Worm (Caenorhabditis elegans) whole organism, dauer: ENCODE measurements around the gene T24B8.7.

Experiments
- unc-62 ChIP-seq: sonication (generic microtip); optimal IDR thresholded peaks from 2 replicates; lab custom pipeline; 2017; ENCODE audit warnings: missing biosample characterization, missing genetic modification reagents, missing genetic modification characterization

Gene T24B8.7

ce11 chrII:9053564-9053963, at the start of gene T24B8.7:
Gene T24B8.7, minus strand, starts transcription at chrII:9053664.
- no peak for TF ChIP-seq unc-62 (GFP tag; lab: Kevin White, UChicago)

- no peak for TF ChIP-seq unc-62 (GFP tag; lab: Kevin White, UChicago)
These were observed 47.3 kb upstream of the T24B8.7 start, which contains the start of gene T24H10.5 for ce11 chrII:9100798-9101197. Gene T24H10.5, plus strand, starts transcription at chrII:9101098.

- no peak for TF ChIP-seq unc-62 (GFP tag; lab: Kevin White, UChicago)
These were observed 45.6 kb upstream of the T24B8.7 start, which contains the start of gene T24H10.1 for ce11 chrII:9099017-9099416. Gene T24H10.1, plus strand, starts transcription at chrII:9099371.

ce11 chrII:9098505-9098904, 45.0 kb upstream of the T24B8.7 start, which contains the start of gene clh-5:
Gene clh-5, minus strand, starts transcription at chrII:9098605.
- TF ChIP-seq unc-62 (GFP tag; lab: Kevin White, UChicago), result no peak

ce11 chrII:9097302-9097701, 43.8 kb upstream of the T24B8.7 start:
- TF ChIP-seq unc-62 (GFP tag; lab: Kevin White, UChicago), result no peak

- no peak for TF ChIP-seq unc-62 (GFP tag; lab: Kevin White, UChicago)
These were observed 40.9 kb upstream of the T24B8.7 start for ce11 chrII:9094247-9094790.

- no peak for TF ChIP-seq unc-62 (GFP tag; lab: Kevin White, UChicago)
These were observed 40.1 kb upstream of the T24B8.7 start, which contains the start of gene C07H4.1 for ce11 chrII:9093584-9093983. Gene C07H4.1, minus strand, starts transcription at chrII:9093684.

ce11 chrII:9092910-9093309, 39.4 kb upstream of the T24B8.7 start:
- TF ChIP-seq unc-62 (GFP tag; lab: Kevin White, UChicago), result no peak

ce11 chrII:9086308-9086707, 32.8 kb upstream of the T24B8.7 start, which contains the start of gene hlh-3:
Gene hlh-3, plus strand, starts transcription at chrII:9086608.
- TF ChIP-seq unc-62 (GFP tag; lab: Kevin White, UChicago), result no peak

- TF ChIP-seq unc-62 (GFP tag; lab: Kevin White, UChicago), result no peak
These were observed 29.6 kb upstream of the T24B8.7 start, which contains the start of gene sysm-1 for ce11 chrII:9083093-9083492. Gene sysm-1, minus strand, starts transcription at chrII:9083193.

- no peak for TF ChIP-seq unc-62 (GFP tag; lab: Kevin White, UChicago)
These were observed 24.9 kb upstream of the T24B8.7 start for ce11 chrII:9078351-9078750.

ce11 chrII:9076098-9076879, 22.8 kb upstream of the T24B8.7 start:
- no peak for TF ChIP-seq unc-62 (GFP tag; lab: Kevin White, UChicago)

- TF ChIP-seq unc-62 (GFP tag; lab: Kevin White, UChicago), result no peak
These were observed 21.0 kb upstream of the T24B8.7 start for ce11 chrII:9074492-9074891.

- TF ChIP-seq unc-62 (GFP tag; lab: Kevin White, UChicago), result no peak
These were observed 19.3 kb upstream of the T24B8.7 start for ce11 chrII:9072769-9073168.

ce11 chrII:9070740-9071139, 17.3 kb upstream of the T24B8.7 start, which contains the start of gene T24B8.4:
Gene T24B8.4, minus strand, starts transcription at chrII:9070840.
- no peak for TF ChIP-seq unc-62 (GFP tag; lab: Kevin White, UChicago)

ce11 chrII:9069836-9070235, 16.4 kb upstream of the T24B8.7 start:
- no peak for TF ChIP-seq unc-62 (GFP tag; lab: Kevin White, UChicago)
